Fruit fly (Drosophila melanogaster): Measurements from ENCODE around the gene Sema1a.

dm6 chr2L:8570408-8571072, 28.6 kb downstream of the Sema1a start:
- no peak for TF ChIP-seq CG8478 (optimal IDR thresholded peaks at IDR 0.05)
- no peak for TF ChIP-seq CTCF (optimal IDR thresholded peaks at IDR 0.05)

Data from S2 (cell line).